Fruit fly (Drosophila melanogaster): ENCODE results near the gene nonC.

DNA sequence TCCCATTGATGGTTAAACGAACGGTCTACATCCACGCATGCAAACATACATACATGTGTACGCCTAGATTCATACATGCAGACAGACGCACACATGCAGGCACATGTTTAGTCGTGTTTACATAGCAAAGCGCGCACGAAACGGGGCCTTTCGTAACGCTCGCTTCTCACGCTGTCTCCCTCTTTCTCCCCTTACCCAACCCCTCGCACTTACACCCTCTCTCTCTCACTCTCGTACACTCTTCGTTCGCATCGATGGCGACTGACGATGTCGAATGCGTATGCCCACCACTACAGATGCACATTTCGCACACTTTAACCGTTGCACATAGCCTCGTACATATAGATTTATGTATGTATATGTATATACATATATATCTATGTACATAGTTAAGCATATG lies 41.7 kb downstream of the nonC start:
- TF ChIP-seq foxo (GFP tag; optimal IDR thresholded peaks at IDR 0.05) (no peak), Jra (GFP tag; optimal IDR thresholded peaks at IDR 0.05) (no peak)
